Worm (Caenorhabditis elegans): Measurements from ENCODE around the gene srw-41.

Gene srw-41

DNA sequence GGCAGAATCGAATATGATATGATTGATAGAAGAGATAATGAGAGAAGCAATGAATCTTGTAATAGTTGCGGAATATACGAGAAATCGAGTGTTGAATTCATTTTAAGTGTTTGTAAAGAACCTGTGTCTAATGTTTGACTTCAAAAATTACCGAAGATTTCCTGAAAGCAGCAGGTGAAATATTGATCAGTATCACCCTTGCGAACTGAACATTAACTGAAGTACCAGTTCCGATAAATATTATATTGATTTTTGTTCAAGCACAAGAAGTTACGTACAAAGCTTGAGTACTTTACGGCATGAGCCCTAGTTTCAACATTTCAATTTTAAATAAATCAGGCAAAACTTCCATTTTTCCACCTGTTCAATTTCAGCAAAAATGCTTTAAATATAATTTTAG lies 18.0 kb upstream of the srw-41 start, which contains the start of gene srz-103:
TSS of gene srz-103 (minus strand) at position 101 of the 400 bp plus-strand sequence.
- TF ChIP-seq nhr-67 (tag; optimal IDR thresholded peaks at IDR 0.05) (no peak), elt-2 (tag; optimal IDR thresholded peaks at IDR 0.05) (no peak)

- TF ChIP-seq elt-3 (tag; optimal IDR thresholded peaks at IDR 0.05) = no peak
- no peak for TF ChIP-seq nhr-237 (tag; optimal IDR thresholded peaks at IDR 0.05)
- TF ChIP-seq nhr-28 (tag; optimal IDR thresholded peaks at IDR 0.05) = no peak
- TF ChIP-seq nhr-76 (tag; optimal IDR thresholded peaks at IDR 0.05) = no peak
- no peak for TF ChIP-seq pqm-1 (tag; optimal IDR thresholded peaks at IDR 0.05)
- no peak for TF ChIP-seq elt-2 (tag; optimal IDR thresholded peaks at IDR 0.05)
- no peak for TF ChIP-seq lin-39 (tag; optimal IDR thresholded peaks at IDR 0.05)
- no peak for TF ChIP-seq jun-1 (tag; optimal IDR thresholded peaks at IDR 0.05)
- no peak for TF ChIP-seq elt-1 (tag; optimal IDR thresholded peaks at IDR 0.05)
- TF ChIP-seq egl-27 (tag; optimal IDR thresholded peaks at IDR 0.05) = no peak
- TF ChIP-seq ama-1 (optimal IDR thresholded peaks at IDR 0.05) = no peak
- no peak for TF ChIP-seq ceh-9 (tag; optimal IDR thresholded peaks at IDR 0.05)
- TF ChIP-seq eor-1 (tag; optimal IDR thresholded peaks at IDR 0.05) = no peak
Observed at ce11 chrV:16679981-16680380, 17.3 kb upstream of the srw-41 start, which contains the start of gene srw-44. TSS of gene srw-44 (plus strand) at chrV:16680281.

ce11 chrV:16682886-16683285 lies 14.4 kb upstream of the srw-41 start, which contains the start of gene srw-36:
TSS of gene srw-36 (plus strand) at chrV:16683186.
- TF ChIP-seq unc-39 (tag; optimal IDR thresholded peaks at IDR 0.05) (no peak), sea-2 (GFP tag; optimal IDR thresholded peaks at IDR 0.05) (no peak), egl-5 (tag; optimal IDR thresholded peaks at IDR 0.05) (no peak), lin-39 (tag; optimal IDR thresholded peaks at IDR 0.05) (no peak), aly-2 (tag; optimal IDR thresholded peaks at IDR 0.05) (no peak), ama-1 (optimal IDR thresholded peaks at IDR 0.05) (no peak), nhr-67 (tag; optimal IDR thresholded peaks at IDR 0.05) (no peak), R02D3.7 (tag; optimal IDR thresholded peaks at IDR 0.05) (no peak), nfya-1 (tag; optimal IDR thresholded peaks at IDR 0.05; ENCODE audit: insufficient read depth) (no peak), ZK546.5 (tag; optimal IDR thresholded peaks at IDR 0.05) (no peak)

ce11 chrV:16683359-16683758 lies 13.9 kb upstream of the srw-41 start:
- no peak for TF ChIP-seq jun-1 (tag; optimal IDR thresholded peaks at IDR 0.05)
- TF ChIP-seq nhr-77 (tag; optimal IDR thresholded peaks at IDR 0.05) = no peak
- no peak for TF ChIP-seq fos-1 (tag; optimal IDR thresholded peaks at IDR 0.05)
- TF ChIP-seq mdl-1 (tag; optimal IDR thresholded peaks at IDR 0.05) = no peak
- TF ChIP-seq lin-39 (tag; optimal IDR thresholded peaks at IDR 0.05) = no peak
- TF ChIP-seq hmg-11 (tag; optimal IDR thresholded peaks at IDR 0.05) = no peak
- no peak for TF ChIP-seq nhr-28 (tag; optimal IDR thresholded peaks at IDR 0.05)
- TF ChIP-seq ceh-9 (tag; optimal IDR thresholded peaks at IDR 0.05) = no peak

DNA sequence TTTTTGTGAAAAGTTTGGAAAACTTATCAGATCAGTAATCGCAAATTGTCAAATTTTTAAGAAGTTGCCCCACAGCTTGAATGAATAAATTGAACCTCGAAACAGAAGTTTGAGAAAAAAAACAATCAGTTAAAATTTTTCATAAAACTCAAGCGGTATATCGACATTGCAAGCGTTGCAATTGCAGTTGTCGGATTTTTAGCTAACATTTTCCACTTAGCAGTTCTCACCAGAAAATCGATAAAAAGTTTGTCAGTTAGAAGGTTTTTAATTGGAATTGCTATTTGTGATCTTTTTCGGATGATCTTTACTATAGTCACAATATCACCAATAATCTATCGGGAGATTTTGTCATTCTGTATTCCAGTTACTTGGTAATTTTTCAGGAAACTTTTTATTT lies 11.6 kb upstream of the srw-41 start, which contains the start of gene srw-43:
TSS of gene srw-43 (plus strand) at position 301 of the 400 bp plus-strand sequence.
- TF ChIP-seq elt-2 (tag; optimal IDR thresholded peaks at IDR 0.05) = no peak
- TF ChIP-seq mdl-1 (tag; optimal IDR thresholded peaks at IDR 0.05) = no peak
- TF ChIP-seq eor-1 (tag; optimal IDR thresholded peaks at IDR 0.05) = no peak
- no peak for TF ChIP-seq mml-1 (tag; optimal IDR thresholded peaks at IDR 0.05)
- no peak for TF ChIP-seq elt-1 (tag; optimal IDR thresholded peaks at IDR 0.05)
- TF ChIP-seq lsy-12 (tag; optimal IDR thresholded peaks at IDR 0.05) = no peak
- TF ChIP-seq unc-39 (tag; optimal IDR thresholded peaks at IDR 0.05) = no peak
- TF ChIP-seq nhr-12 (tag; optimal IDR thresholded peaks at IDR 0.05) = no peak
- no peak for TF ChIP-seq ama-1 (optimal IDR thresholded peaks at IDR 0.05)

DNA sequence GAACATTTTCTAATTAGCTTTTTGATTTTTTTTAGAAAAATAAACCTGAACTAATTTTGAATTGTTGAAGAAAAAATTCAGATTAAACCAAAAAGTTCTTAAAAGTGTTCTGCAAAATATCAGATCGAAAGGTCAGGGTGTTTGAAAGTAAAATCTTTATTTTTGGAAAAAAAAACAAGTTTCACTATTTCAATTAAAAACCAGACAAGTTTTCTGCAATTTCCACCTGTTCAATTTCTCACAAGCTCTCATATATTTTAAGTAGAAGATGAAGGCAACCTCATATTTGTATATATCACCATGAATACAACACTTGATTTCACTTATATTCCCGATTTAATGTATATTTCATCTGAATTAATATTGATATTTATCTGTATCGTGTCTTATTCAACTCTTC lies 10.1 kb upstream of the srw-41 start, which contains the start of gene srz-102:
TSS of gene srz-102 (plus strand) at position 301 of the 400 bp plus-strand sequence.
- TF ChIP-seq nhr-76 (tag; optimal IDR thresholded peaks at IDR 0.05) = no peak
- TF ChIP-seq ceh-9 (tag; optimal IDR thresholded peaks at IDR 0.05) = no peak
- no peak for TF ChIP-seq nhr-67 (tag; optimal IDR thresholded peaks at IDR 0.05)
- no peak for TF ChIP-seq skn-1 (tag; optimal IDR thresholded peaks at IDR 0.05)
- TF ChIP-seq jun-1 (tag; optimal IDR thresholded peaks at IDR 0.05) = no peak
- no peak for TF ChIP-seq egl-27 (tag; optimal IDR thresholded peaks at IDR 0.05)
- TF ChIP-seq ceh-82 (tag; optimal IDR thresholded peaks at IDR 0.05) = no peak
- TF ChIP-seq zag-1 (tag; optimal IDR thresholded peaks at IDR 0.05) = no peak
- TF ChIP-seq tbx-2 (tag; optimal IDR thresholded peaks at IDR 0.05) = no peak
- no peak for TF ChIP-seq unc-39 (tag; optimal IDR thresholded peaks at IDR 0.05)
- TF ChIP-seq ceh-28 (tag; optimal IDR thresholded peaks at IDR 0.05) = no peak
